Worm (Caenorhabditis elegans): Measurements from ENCODE around the gene math-9.
A peak's percentile ranks its signal among the peaks of the same experiment; 100 is the strongest.

Gene math-9

ce11 chrII:1882705-1883104 lies 7.9 kb downstream of the math-9 start, which contains the start of gene math-5:
math-5 (minus strand) TSS chrII:1882805.
- TF ChIP-seq dmd-4 (tag; optimal IDR thresholded peaks at IDR 0.05; ENCODE audit: borderline replicate concordance): no peak

- TF ChIP-seq odd-2 (tag; optimal IDR thresholded peaks at IDR 0.05) (no peak), hlh-15 (tag; optimal IDR thresholded peaks at IDR 0.05) (no peak)
Observed at ce11 chrII:1878663-1879062, 11.9 kb downstream of the math-9 start, which contains the start of gene math-16. math-16 (minus strand) TSS chrII:1878763.

ce11 chrII:1875658-1876057 lies 14.9 kb downstream of the math-9 start, which contains the start of gene math-13:
math-13 (plus strand) TSS chrII:1875958.
- no peak for TF ChIP-seq F13H6.1 (tag; optimal IDR thresholded peaks at IDR 0.05)
- no peak for TF ChIP-seq ref-2 (tag; optimal IDR thresholded peaks at IDR 0.05)
- no peak for TF ChIP-seq ceh-6 (GFP tag; optimal IDR thresholded peaks at IDR 0.05)
- TF ChIP-seq che-1 (tag; optimal IDR thresholded peaks at IDR 0.05): no peak
- TF ChIP-seq ceh-19 (GFP tag; optimal IDR thresholded peaks at IDR 0.05): no peak
- TF ChIP-seq ceh-9 (tag; optimal IDR thresholded peaks at IDR 0.05): no peak

ce11 chrII:1870875-1871592 lies 19.5 kb downstream of the math-9 start, which contains the start of gene math-10:
math-10 (plus strand) TSS chrII:1871542.
- TF ChIP-seq lin-11 (tag; optimal IDR thresholded peaks at IDR 0.05): no peak

ce11 chrII:1869120-1869519 lies 21.5 kb downstream of the math-9 start, which contains the start of gene math-14:
math-14 (plus strand) TSS chrII:1869420.
- no peak for TF ChIP-seq ahr-1 (tag; optimal IDR thresholded peaks at IDR 0.05)
- no peak for TF ChIP-seq odd-2 (tag; optimal IDR thresholded peaks at IDR 0.05)
- no peak for TF ChIP-seq che-1 (tag; optimal IDR thresholded peaks at IDR 0.05)
- no peak for TF ChIP-seq pat-9 (tag; optimal IDR thresholded peaks at IDR 0.05)
- TF ChIP-seq pag-3 (tag; optimal IDR thresholded peaks at IDR 0.05; ENCODE audit: borderline replicate concordance): no peak

ce11 chrII:1865683-1866431 lies 24.7 kb downstream of the math-9 start, which contains the start of gene math-15:
math-15 (plus strand) TSS chrII:1866381.
- TF ChIP-seq ceh-19 (GFP tag; optimal IDR thresholded peaks at IDR 0.05): no peak
- TF ChIP-seq elt-2 (tag; optimal IDR thresholded peaks at IDR 0.05): peak; percentile 27
- TF ChIP-seq ttx-3 (tag; optimal IDR thresholded peaks at IDR 0.05): no peak
- TF ChIP-seq syd-9 (tag; optimal IDR thresholded peaks at IDR 0.05): no peak
- no peak for TF ChIP-seq K02D7.2 (tag; optimal IDR thresholded peaks at IDR 0.05)
- TF ChIP-seq ceh-22 (tag; optimal IDR thresholded peaks at IDR 0.05): no peak

- TF ChIP-seq pat-9 (tag; optimal IDR thresholded peaks at IDR 0.05): no peak
- TF ChIP-seq hlh-15 (tag; optimal IDR thresholded peaks at IDR 0.05): no peak
- no peak for TF ChIP-seq fkh-10 (GFP tag; optimal IDR thresholded peaks at IDR 0.05)
- no peak for TF ChIP-seq pax-1 (tag; optimal IDR thresholded peaks at IDR 0.05)
- no peak for TF ChIP-seq fkh-6 (tag; optimal IDR thresholded peaks at IDR 0.05)
- no peak for TF ChIP-seq ref-2 (tag; optimal IDR thresholded peaks at IDR 0.05)
- no peak for TF ChIP-seq ceh-6 (GFP tag; optimal IDR thresholded peaks at IDR 0.05)
- no peak for TF ChIP-seq ceh-34 (tag; optimal IDR thresholded peaks at IDR 0.05)
- no peak for TF ChIP-seq unc-3 (GFP tag; conservative IDR thresholded peaks at IDR 0.05)
- TF ChIP-seq unc-3 (tag; optimal IDR thresholded peaks at IDR 0.05): no peak
- no peak for TF ChIP-seq C38D4.7 (GFP tag; optimal IDR thresholded peaks at IDR 0.05)
- TF ChIP-seq nfya-1 (tag; optimal IDR thresholded peaks at IDR 0.05): no peak
- TF ChIP-seq ceh-19 (GFP tag; optimal IDR thresholded peaks at IDR 0.05): no peak
- no peak for TF ChIP-seq odd-2 (tag; optimal IDR thresholded peaks at IDR 0.05)
- TF ChIP-seq sox-2 (GFP tag; IDR thresholded peaks at IDR 0.05): no peak
- TF ChIP-seq ceh-22 (tag; optimal IDR thresholded peaks at IDR 0.05): no peak
- TF ChIP-seq elt-2 (tag; optimal IDR thresholded peaks at IDR 0.05): no peak
- no peak for TF ChIP-seq F13H6.1 (tag; optimal IDR thresholded peaks at IDR 0.05)
- TF ChIP-seq ceh-48 (tag; optimal IDR thresholded peaks at IDR 0.05): no peak
- TF ChIP-seq ceh-9 (tag; optimal IDR thresholded peaks at IDR 0.05): no peak
Observed at ce11 chrII:1864278-1864677, 26.3 kb downstream of the math-9 start, which contains the start of gene C16C4.17. C16C4.17 (plus strand) TSS chrII:1864578.

Measured in whole organism, late embryonic.